Worm (Caenorhabditis elegans): ENCODE data around the gene C46A5.4.

DNA sequence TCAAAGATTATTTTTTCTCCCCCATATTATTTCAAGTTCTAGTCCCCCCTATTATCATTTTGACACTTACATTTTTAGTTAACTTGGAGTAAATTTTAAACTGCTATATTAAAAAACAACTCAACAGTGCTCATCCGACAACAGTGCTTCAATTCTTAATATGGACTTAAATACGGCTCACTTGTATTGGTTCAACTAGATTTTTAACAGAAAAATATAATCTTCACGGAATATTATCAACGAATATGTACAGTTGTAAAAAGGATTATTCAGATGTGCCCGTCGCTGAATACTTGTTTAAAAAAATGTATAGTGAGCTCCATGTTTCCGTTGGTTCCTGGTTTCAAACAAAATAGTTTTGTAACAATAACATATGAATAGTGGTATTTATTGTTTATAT lies 43.2 kb upstream of the C46A5.4 start:
- no peak for TF ChIP-seq zip-5 (tag; optimal IDR thresholded peaks at IDR 0.05)
- TF ChIP-seq ceh-45 (GFP tag; IDR thresholded peaks at IDR 0.05): no peak
- TF ChIP-seq tbx-2 (tag; optimal IDR thresholded peaks at IDR 0.05): no peak
